Fruit fly (Drosophila melanogaster) whole organism, embryonic: Measurements from ENCODE around the gene jb.
A peak's percentile ranks its signal among the peaks of the same experiment; 100 is the strongest.

Source experiments
- Bteb2 ChIP-seq: fragments of 200-800 bp; sonication (Bioruptor generic); optimal IDR thresholded peaks from 2 replicates; lab custom pipeline; 2016; ENCODE audit warnings: missing biosample characterization, missing genetic modification characterization
- CG10431 ChIP-seq: fragments of 200-800 bp; sonication (Bioruptor generic); optimal IDR thresholded peaks from 3 replicates; lab custom pipeline; 2018; ENCODE audit warnings: missing biosample characterization, mild to moderate bottlenecking, missing genetic modification characterization
- CG10543 ChIP-seq: fragments of 200-800 bp; sonication (Bioruptor generic); optimal IDR thresholded peaks from 3 replicates; lab custom pipeline; 2017; ENCODE audit warnings: missing biosample characterization, mild to moderate bottlenecking, missing genetic modification characterization, moderate library complexity
- CG11398 ChIP-seq: fragments of 200-800 bp; sonication (Bioruptor generic); optimal IDR thresholded peaks from 2 replicates; lab custom pipeline; 2016; ENCODE audit warnings: missing biosample characterization, missing genetic modification characterization
- CG12744 ChIP-seq: fragments of 200-800 bp; sonication (Bioruptor generic); optimal IDR thresholded peaks from 2 replicates; lab custom pipeline; 2016; ENCODE audit warnings: missing biosample characterization, missing genetic modification characterization
- CG13296 ChIP-seq: fragments of 200-800 bp; sonication (Bioruptor generic); optimal IDR thresholded peaks from 3 replicates; lab custom pipeline; 2018; ENCODE audit warnings: missing biosample characterization, mild to moderate bottlenecking, missing genetic modification characterization
- CG13624 ChIP-seq: fragments of 200-800 bp; sonication (Bioruptor generic); optimal IDR thresholded peaks from 2 replicates; lab custom pipeline; 2016; ENCODE audit warnings: missing biosample characterization, missing genetic modification characterization
- CG14050 ChIP-seq: fragments of 200-800 bp; sonication (Bioruptor generic); IDR thresholded peaks from 3 replicates; pipeline ENCODE4 v1.3.6; 2022; ENCODE audit warnings: missing biosample characterization, missing genetic modification characterization
- CG15011 ChIP-seq: fragments of 200-800 bp; sonication (Bioruptor generic); optimal IDR thresholded peaks from 3 replicates; lab custom pipeline; 2018; ENCODE audit warnings: missing biosample characterization, mild to moderate bottlenecking, missing genetic modification characterization
- CG1529 ChIP-seq: fragments of 200-800 bp; sonication (Bioruptor generic); optimal IDR thresholded peaks from 3 replicates; lab custom pipeline; 2018; ENCODE audit warnings: missing biosample characterization, missing genetic modification characterization
- CG1792 ChIP-seq: fragments of 200-800 bp; sonication (Bioruptor generic); optimal IDR thresholded peaks from 2 replicates; lab custom pipeline; 2016; ENCODE audit warnings: missing biosample characterization, missing genetic modification characterization
- CG18619 ChIP-seq: fragments of 200-800 bp; sonication (Bioruptor generic); optimal IDR thresholded peaks from 3 replicates; lab custom pipeline; 2017; ENCODE audit warnings: missing biosample characterization, mild to moderate bottlenecking, missing genetic modification characterization
- CG30020 ChIP-seq: fragments of 200-800 bp; optimal IDR thresholded peaks from 2 replicates; lab custom pipeline; 2019; ENCODE audit warnings: missing biosample characterization, mild to moderate bottlenecking, missing genetic modification characterization, moderate library complexity
- CG4282 ChIP-seq: fragments of 200-800 bp; sonication (Bioruptor generic); optimal IDR thresholded peaks from 2 replicates; lab custom pipeline; 2016; ENCODE audit warnings: missing biosample characterization, missing genetic modification characterization
- CG43689 ChIP-seq: fragments of 200-800 bp; sonication (Bioruptor generic); IDR thresholded peaks from 2 replicates; pipeline ENCODE4 v1.3.6; 2022; ENCODE audit warnings: missing biosample characterization, missing genetic modification characterization
- CG7963 ChIP-seq: fragments of 200-800 bp; sonication (Bioruptor generic); IDR thresholded peaks from 3 replicates; pipeline ENCODE4 v1.3.6; 2022; ENCODE audit warnings: missing biosample characterization, missing genetic modification characterization; ENCODE audit not compliant: partially characterized antibody
- Camta ChIP-seq: fragments of 200-800 bp; sonication (Bioruptor generic); optimal IDR thresholded peaks from 2 replicates; lab custom pipeline; 2016; ENCODE audit warnings: missing biosample characterization, missing genetic modification characterization
- D19B ChIP-seq: fragments of 200-800 bp; sonication (Bioruptor generic); optimal IDR thresholded peaks from 2 replicates; lab custom pipeline; 2017; ENCODE audit warnings: missing biosample characterization, mild to moderate bottlenecking, missing genetic modification characterization
- Dll ChIP-seq: fragments of 200-800 bp; sonication (Bioruptor generic); IDR thresholded peaks from 4 replicates; pipeline ENCODE4 v1.3.6; 2022; ENCODE audit warnings: missing biosample characterization, missing genetic modification characterization; ENCODE audit not compliant: partially characterized antibody
- Fer1 ChIP-seq: fragments of 200-800 bp; sonication (Bioruptor generic); optimal IDR thresholded peaks from 2 replicates; lab custom pipeline; 2017; ENCODE audit warnings: missing biosample characterization, mild to moderate bottlenecking, missing genetic modification characterization
- Hand ChIP-seq: fragments of 200-800 bp; sonication (Bioruptor generic); optimal IDR thresholded peaks from 2 replicates; lab custom pipeline; 2017; ENCODE audit warnings: mild to moderate bottlenecking, missing biosample characterization, missing genetic modification reagents, missing genetic modification characterization
- Hey ChIP-seq: fragments of 200-800 bp; sonication (Bioruptor generic); optimal IDR thresholded peaks from 3 replicates; lab custom pipeline; 2018; ENCODE audit warnings: missing biosample characterization, mild to moderate bottlenecking, missing genetic modification characterization
- HmgZ ChIP-seq: fragments of 200-800 bp; sonication (Bioruptor generic); optimal IDR thresholded peaks from 2 replicates; lab custom pipeline; 2018; ENCODE audit warnings: missing biosample characterization, mild to moderate bottlenecking, missing genetic modification characterization
- Lpt ChIP-seq: fragments of >200 bp; optimal IDR thresholded peaks from 2 replicates; lab custom pipeline; 2018; ENCODE audit warnings: missing biosample characterization, missing genetic modification characterization
- Max ChIP-seq: fragments of 200-800 bp; sonication (Bioruptor generic); optimal IDR thresholded peaks from 2 replicates; lab custom pipeline; 2016; ENCODE audit warnings: missing biosample characterization, mild to moderate bottlenecking, missing genetic modification characterization
- Mes4 ChIP-seq: fragments of 200-800 bp; sonication (Bioruptor generic); optimal IDR thresholded peaks from 2 replicates; lab custom pipeline; 2016; ENCODE audit warnings: missing biosample characterization, missing genetic modification characterization
- NC2β ChIP-seq: fragments of 200-800 bp; sonication (Bioruptor generic); optimal IDR thresholded peaks from 2 replicates; lab custom pipeline; 2016; ENCODE audit warnings: missing biosample characterization, missing genetic modification characterization
- PHDP ChIP-seq: fragments of 200-800 bp; sonication (Bioruptor generic); optimal IDR thresholded peaks from 3 replicates; lab custom pipeline; 2018; ENCODE audit warnings: missing biosample characterization, mild to moderate bottlenecking, missing genetic modification characterization, moderate library complexity
- Scr ChIP-seq: fragments of 200-800 bp; sonication (Bioruptor generic); IDR thresholded peaks from 2 replicates; pipeline ENCODE4 v1.3.6; 2022; ENCODE audit warnings: missing biosample characterization, missing genetic modification characterization; ENCODE audit not compliant: partially characterized antibody
- TFAM ChIP-seq: fragments of 200-800 bp; sonication (Bioruptor generic); optimal IDR thresholded peaks from 2 replicates; lab custom pipeline; 2017; ENCODE audit warnings: missing biosample characterization, missing genetic modification characterization, inconsistent platforms
- Taf1 ChIP-seq: fragments of 200-800 bp; sonication (Bioruptor generic); IDR thresholded peaks from 2 replicates; pipeline ENCODE4 v1.3.6; 2022; ENCODE audit warnings: missing biosample characterization, missing genetic modification characterization
- amos ChIP-seq: fragments of 200-800 bp; sonication (Bioruptor generic); IDR thresholded peaks from 2 replicates; pipeline ENCODE4 v1.3.6; 2022; ENCODE audit warnings: missing biosample characterization, missing genetic modification characterization; ENCODE audit not compliant: partially characterized antibody
- btn ChIP-seq: fragments of 200-800 bp; sonication (Bioruptor generic); optimal IDR thresholded peaks from 2 replicates; lab custom pipeline; 2016; ENCODE audit warnings: missing biosample characterization, missing genetic modification characterization
- chinmo ChIP-seq: fragments of 200-800 bp; sonication (Bioruptor generic); IDR thresholded peaks from 4 replicates; pipeline ENCODE4 v1.3.6; 2022; ENCODE audit warnings: missing biosample characterization, missing genetic modification characterization; ENCODE audit not compliant: partially characterized antibody
- chn ChIP-seq: fragments of 200-800 bp; sonication (Bioruptor generic); optimal IDR thresholded peaks from 2 replicates; lab custom pipeline; 2016; ENCODE audit warnings: missing biosample characterization, missing genetic modification characterization
- dmrt99B ChIP-seq: fragments of 200-800 bp; sonication (Bioruptor generic); optimal IDR thresholded peaks from 2 replicates; lab custom pipeline; 2018; ENCODE audit warnings: missing biosample characterization, mild to moderate bottlenecking, missing genetic modification characterization, moderate library complexity
- dpn ChIP-seq, 2 experiments: fragments of 200-800 bp; sonication (Bioruptor generic); optimal IDR thresholded peaks; 3 replicates each; lab custom pipeline; 2016; ENCODE audit warnings: missing biosample characterization in 2 of 2, missing genetic modification characterization in 2 of 2
- fd3F ChIP-seq: fragments of 200-800 bp; sonication (Bioruptor generic); optimal IDR thresholded peaks from 2 replicates; lab custom pipeline; 2018; ENCODE audit warnings: missing biosample characterization, mild to moderate bottlenecking, missing genetic modification characterization, moderate library complexity
- hb ChIP-seq: fragments of 200-800 bp; sonication (Bioruptor generic); IDR thresholded peaks from 3 replicates; pipeline ENCODE4 v1.3.6; 2022; ENCODE audit warnings: missing biosample characterization, missing genetic modification characterization; ENCODE audit not compliant: partially characterized antibody
- ind ChIP-seq: fragments of 200-800 bp; sonication (Bioruptor generic); optimal IDR thresholded peaks from 3 replicates; lab custom pipeline; 2016; ENCODE audit warnings: missing biosample characterization, missing genetic modification characterization
- jumu ChIP-seq: fragments of 200-800 bp; sonication (Bioruptor generic); optimal IDR thresholded peaks from 3 replicates; lab custom pipeline; 2016; ENCODE audit warnings: missing biosample characterization, missing genetic modification characterization
- nerfin-2 ChIP-seq: fragments of 200-800 bp; sonication (Bioruptor generic); IDR thresholded peaks from 2 replicates; pipeline ENCODE4 v1.3.6; 2022; ENCODE audit warnings: missing biosample characterization, missing genetic modification characterization; ENCODE audit not compliant: partially characterized antibody
- repo ChIP-seq: fragments of 200-800 bp; sonication (Bioruptor generic); optimal IDR thresholded peaks from 2 replicates; lab custom pipeline; 2016; ENCODE audit warnings: missing biosample characterization, missing genetic modification characterization
- sc ChIP-seq, 3 experiments: fragments of >200 bp in 2 of 3; fragments of 200-800 bp in 1 of 3; sonication (Bioruptor generic) in 1 of 3; optimal IDR thresholded peaks; 2 replicates in 2 of 3; 3 replicates in 1 of 3; lab custom pipeline; 2017; ENCODE audit warnings: mild to moderate bottlenecking in 1 of 3, missing biosample characterization in 1 of 3, missing genetic modification characterization in 1 of 3, missing genetic modification reagents in 1 of 3
- shn ChIP-seq: fragments of 200-800 bp; sonication (Bioruptor generic); optimal IDR thresholded peaks from 3 replicates; lab custom pipeline; 2016; ENCODE audit warnings: missing biosample characterization, missing genetic modification characterization
- stwl ChIP-seq: fragments of 200-800 bp; sonication (Bioruptor generic); optimal IDR thresholded peaks from 3 replicates; lab custom pipeline; 2018; ENCODE audit warnings: missing biosample characterization, mild to moderate bottlenecking, missing genetic modification characterization, moderate library complexity
- tna ChIP-seq: fragments of 200-800 bp; sonication (Bioruptor generic); IDR thresholded peaks from 2 replicates; pipeline ENCODE4 v1.3.6; 2022; ENCODE audit warnings: missing biosample characterization, missing genetic modification characterization; ENCODE audit not compliant: partially characterized antibody
- unpg ChIP-seq: fragments of 200-800 bp; sonication (Bioruptor generic); optimal IDR thresholded peaks from 3 replicates; lab custom pipeline; 2018; ENCODE audit warnings: missing biosample characterization, mild to moderate bottlenecking, missing genetic modification characterization, moderate library complexity
- usp ChIP-seq: fragments of >200 bp; optimal IDR thresholded peaks from 2 replicates; lab custom pipeline; 2017; ENCODE audit warnings: missing biosample characterization, missing genetic modification characterization
- zen ChIP-seq: fragments of 200-800 bp; sonication (Bioruptor generic); optimal IDR thresholded peaks from 3 replicates; lab custom pipeline; 2018; ENCODE audit warnings: missing biosample characterization, mild to moderate bottlenecking, missing genetic modification characterization, moderate library complexity

jb gene

DNA sequence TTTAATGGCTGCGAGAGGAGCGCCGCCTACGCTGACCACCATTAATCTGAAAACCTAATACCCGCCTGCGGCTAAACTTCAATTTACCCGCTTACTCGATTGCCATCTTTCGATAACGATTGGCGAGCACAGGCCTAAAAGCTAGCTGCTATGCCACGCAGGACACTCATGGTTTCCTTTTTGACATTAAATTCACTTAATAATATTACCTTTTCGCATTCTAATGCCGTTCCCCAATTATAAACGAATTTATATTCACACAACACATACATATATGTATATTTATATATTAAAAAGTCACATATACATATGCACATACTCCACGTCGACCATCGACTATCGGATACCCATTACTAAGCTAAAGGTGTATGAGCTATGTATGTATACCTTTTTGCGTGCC lies 973 bp downstream of the jb start (continued):
- TF ChIP-seq dmrt99B (tag; lab: Kevin White, UChicago): no peak
- no peak for TF ChIP-seq CG30020 (tag; lab: Kevin White, UChicago)
- TF ChIP-seq HmgZ (tag; lab: Kevin White, UChicago): no peak
- TF ChIP-seq Max (GFP tag; lab: Kevin White, UChicago): no peak
- TF ChIP-seq CG12744 (GFP tag; lab: Kevin White, UChicago): no peak
- TF ChIP-seq chn (GFP tag; lab: Kevin White, UChicago): no peak
- no peak for TF ChIP-seq Lpt
- no peak for TF ChIP-seq usp (GFP tag; lab: Kevin White, UChicago)
- no peak for TF ChIP-seq btn (GFP tag; lab: Kevin White, UChicago)
- TF ChIP-seq Camta (GFP tag; lab: Kevin White, UChicago): no peak
- TF ChIP-seq amos (GFP tag; lab: Robert Waterston, UW): 0 out of 2 replicates have a peak, but pooled peaks have one; percentile 41
- peak; percentile 44; the same call in 1 of the 2 replicates for TF ChIP-seq tna (GFP tag; lab: Robert Waterston, UW)
- TF ChIP-seq shn (GFP tag; lab: Kevin White, UChicago): no peak
- peak; percentile 2 for TF ChIP-seq zen (tag; lab: Kevin White, UChicago)
- no peak for TF ChIP-seq CG14050 (GFP tag; lab: Robert Waterston, UW)
- 0 out of 3 replicates have a peak, but pooled peaks have one; percentile 42 for TF ChIP-seq CG7963 (GFP tag; lab: Robert Waterston, UW)
- no peak for TF ChIP-seq TFAM (GFP tag; lab: Kevin White, UChicago)
- peak; percentile 48 for TF ChIP-seq Scr
- peak; percentile 32 for TF ChIP-seq stwl
- no peak for TF ChIP-seq jumu (GFP tag; lab: Kevin White, UChicago)
- TF ChIP-seq CG10431 (GFP tag; lab: Kevin White, UChicago): no peak
- TF ChIP-seq NC2β: no peak
- TF ChIP-seq Hand (GFP tag; lab: Kevin White, UChicago): no peak
- peak; percentile 45; the same call in 1 of the 2 replicates for TF ChIP-seq nerfin-2 (GFP tag; lab: Robert Waterston, UW)
- no peak for TF ChIP-seq CG18619 (GFP tag; lab: Kevin White, UChicago)
- no peak for TF ChIP-seq chinmo (GFP tag; lab: Robert Waterston, UW)
- TF ChIP-seq CG15011 (GFP tag; lab: Kevin White, UChicago): no peak
- TF ChIP-seq fd3F: no peak
- no peak for TF ChIP-seq repo
- no peak for TF ChIP-seq CG13296 (GFP tag; lab: Kevin White, UChicago)
- TF ChIP-seq ind (GFP tag; lab: Kevin White, UChicago): no peak
- no peak for TF ChIP-seq CG1529 (GFP tag; lab: Kevin White, UChicago)
- no peak for TF ChIP-seq CG10543 (GFP tag; lab: Kevin White, UChicago)
- TF ChIP-seq Hey (tag; lab: Kevin White, UChicago): no peak
- TF ChIP-seq PHDP: no peak
- no peak for TF ChIP-seq Bteb2 (GFP tag; lab: Kevin White, UChicago)
- no peak for TF ChIP-seq CG11398 (GFP tag; lab: Kevin White, UChicago)
- no peak for TF ChIP-seq unpg (GFP tag; lab: Kevin White, UChicago)
- peak; percentile 77 for TF ChIP-seq hb (GFP tag; lab: Robert Waterston, UW)
- TF ChIP-seq D19B (GFP tag; lab: Kevin White, UChicago): peak; percentile 16
- TF ChIP-seq Mes4 (GFP tag; lab: Kevin White, UChicago): no peak
- TF ChIP-seq Taf1 (GFP tag; lab: Robert Waterston, UW): no peak
- no peak for TF ChIP-seq CG1792 (GFP tag; lab: Kevin White, UChicago)
- no peak for TF ChIP-seq sc (optimal IDR thresholded peaks at IDR 0.05; lab: Kevin White, UChicago)
- no peak for TF ChIP-seq sc (GFP tag; optimal IDR thresholded peaks at IDR 0.05; lab: Kevin White, UChicago)
- no peak for TF ChIP-seq CG13624 (GFP tag; lab: Kevin White, UChicago)
- TF ChIP-seq CG43689 (GFP tag; lab: Robert Waterston, UW): no peak
- TF ChIP-seq Fer1 (GFP tag; lab: Kevin White, UChicago): no peak
- no peak for TF ChIP-seq CG4282
- no peak for TF ChIP-seq dpn (GFP tag; optimal IDR thresholded peaks at IDR 0.05; lab: Kevin White, UChicago)
- TF ChIP-seq Dll: peak; percentile 30; the same call in 1 of the 4 replicates
